Fruit fly (Drosophila melanogaster) Kc167 (cell line): ENCODE measurements around the gene Ent3.

ENCODE experiments used
- Sin3A ChIP-seq: fragments of >200 bp; optimal IDR thresholded peaks from 2 replicates; lab custom pipeline; 2018; ENCODE audit warnings: missing external identifiers
- h ChIP-seq: fragments of >200 bp; optimal IDR thresholded peaks from 3 replicates; lab custom pipeline; 2018; ENCODE audit warnings: missing external identifiers

- TF ChIP-seq Sin3A (lab: Kevin White, UChicago) (no peak), h (no peak)
Observed at dm6 chr3L:12830416-12830815, 23.0 kb upstream of the Ent3 start.
